Fruit fly (Drosophila melanogaster): ENCODE results near the gene CG10597.

DNA sequence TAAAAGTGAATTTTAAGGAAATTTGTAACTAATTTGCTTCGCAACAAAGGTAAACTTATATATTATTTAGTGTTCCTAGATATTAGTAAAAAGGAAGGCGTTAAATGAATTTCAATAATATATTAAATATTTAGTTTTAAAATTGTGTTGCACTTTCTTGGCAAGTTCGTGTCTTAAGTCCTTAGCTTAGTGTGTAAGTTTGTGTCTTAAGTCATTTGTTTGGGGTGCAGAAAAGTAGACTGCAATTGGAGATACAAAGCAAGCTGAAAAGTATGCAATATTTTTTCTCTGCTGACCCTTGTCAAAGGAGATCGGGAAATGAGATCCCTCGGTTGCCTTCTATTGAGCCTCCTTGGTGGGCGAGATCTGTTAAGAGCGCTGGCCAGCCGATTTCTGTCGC is 31.2 kb upstream of the CG10597 start:
- no peak for TF ChIP-seq psq (optimal IDR thresholded peaks at IDR 0.05)
- TF ChIP-seq pan (optimal IDR thresholded peaks at IDR 0.05) = no peak
- TF ChIP-seq EcR (GFP tag; optimal IDR thresholded peaks at IDR 0.05) = no peak
- TF ChIP-seq CG8478 (optimal IDR thresholded peaks at IDR 0.05) = no peak
- TF ChIP-seq usp (GFP tag; optimal IDR thresholded peaks at IDR 0.05) = no peak
- TF ChIP-seq Dll (optimal IDR thresholded peaks at IDR 0.05) = no peak

All from whole organism.